Worm (Caenorhabditis elegans): ENCODE data around the gene T10D4.15.

DNA sequence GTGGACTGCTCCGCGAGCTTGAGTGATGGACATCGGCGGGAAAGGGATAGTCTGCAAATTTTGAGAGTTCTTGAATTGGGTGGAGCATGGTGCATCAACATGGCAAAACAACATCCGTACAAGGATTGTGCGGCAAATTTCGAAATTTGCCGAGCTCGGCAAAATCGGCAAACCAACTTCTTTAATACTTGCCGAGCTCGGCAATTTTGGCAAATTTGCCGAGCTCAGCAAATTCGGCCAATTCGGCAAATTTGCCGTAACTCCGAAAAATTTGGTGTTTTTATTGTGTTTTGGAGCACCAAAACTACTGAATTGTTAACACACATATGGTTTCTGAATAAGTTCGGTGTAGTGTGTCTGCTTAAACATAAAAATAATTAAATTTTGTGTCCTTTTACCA, 24.1 kb downstream of the T10D4.15 start, which contains the start of gene fbxc-55:
- TF ChIP-seq lin-39 (tag; optimal IDR thresholded peaks at IDR 0.05) (no peak), alr-1 (tag; optimal IDR thresholded peaks at IDR 0.05) (no peak), nhr-25 (tag; optimal IDR thresholded peaks at IDR 0.05) (no peak), ama-1 (optimal IDR thresholded peaks at IDR 0.05) (no peak), nhr-11 (tag; optimal IDR thresholded peaks at IDR 0.05) (no peak), nhr-77 (tag; optimal IDR thresholded peaks at IDR 0.05) (no peak), ztf-11 (tag; optimal IDR thresholded peaks at IDR 0.05) (no peak), nhr-129 (tag; optimal IDR thresholded peaks at IDR 0.05) (no peak), snpc-4 (tag; optimal IDR thresholded peaks at IDR 0.05) (no peak), skn-1 (tag; optimal IDR thresholded peaks at IDR 0.05) (no peak), zag-1 (tag; optimal IDR thresholded peaks at IDR 0.05) (no peak), mdl-1 (tag; optimal IDR thresholded peaks at IDR 0.05) (no peak)

Measured in whole organism, L2 larva.